Worm (Caenorhabditis elegans) whole organism, young adult: ENCODE measurements around the gene ncs-6.

ENCODE experiments used
- C17E4.6 ChIP-seq: fragments of 200-800 bp; sonication (Bioruptor generic); IDR thresholded peaks from 2 replicates; pipeline ENCODE4 v1.3.6; 2022; ENCODE audit warnings: missing genetic modification reagents, missing genetic modification characterization, missing compliant biosample characterization
- F39B2.1 ChIP-seq: fragments of 200-800 bp; sonication (Bioruptor generic); IDR thresholded peaks from 2 replicates; pipeline ENCODE4 v1.3.6; 2022; ENCODE audit warnings: missing genetic modification reagents, missing genetic modification characterization, missing compliant biosample characterization
- F49E8.2 ChIP-seq: sonication (generic microtip); optimal IDR thresholded peaks from 3 replicates; lab custom pipeline; 2017; ENCODE audit warnings: missing genetic modification characterization, mild to moderate bottlenecking, missing compliant biosample characterization, antibody characterized with exemption, moderate library complexity; ENCODE audit not compliant: insufficient read depth
- aptf-3 ChIP-seq: fragments of 200-800 bp; sonication (Bioruptor generic); IDR thresholded peaks from 2 replicates; pipeline ENCODE4 v1.3.6; 2022; ENCODE audit warnings: missing genetic modification characterization, missing compliant biosample characterization
- athp-1 ChIP-seq: sonication (generic microtip); optimal IDR thresholded peaks from 2 replicates; lab custom pipeline; 2017; ENCODE audit warnings: mild to moderate bottlenecking, missing genetic modification characterization, missing compliant biosample characterization
- attf-3 ChIP-seq: fragments of 200-800 bp; sonication (Bioruptor generic); conservative IDR thresholded peaks from 2 replicates; pipeline ENCODE4 v1.3.6; 2022; ENCODE audit warnings: missing genetic modification reagents, missing genetic modification characterization, missing compliant biosample characterization
- attf-5 ChIP-seq: fragments of 200-800 bp; sonication (Bioruptor generic); optimal IDR thresholded peaks from 2 replicates; lab custom pipeline; 2018; ENCODE audit warnings: mild to moderate bottlenecking, missing genetic modification characterization, missing compliant biosample characterization
- attf-6 ChIP-seq: fragments of 200-800 bp; sonication (Bioruptor generic); IDR thresholded peaks from 2 replicates; pipeline ENCODE4 v1.3.6; 2022; ENCODE audit warnings: missing genetic modification reagents, missing genetic modification characterization, missing compliant biosample characterization
- cebp-1 ChIP-seq, 2 experiments: fragments of 200-800 bp in 1 of 2; sonication (Bioruptor generic) in 1 of 2; sonication (generic microtip) in 1 of 2; IDR thresholded peaks in 1 of 2; optimal IDR thresholded peaks in 1 of 2; 2 replicates each; pipeline versions ENCODE4 v1.3.6 to Lab custom; 2017 to 2022; ENCODE audit warnings: missing compliant biosample characterization in 2 of 2, missing genetic modification characterization in 2 of 2, mild to moderate bottlenecking in 1 of 2, missing genetic modification reagents in 1 of 2, moderate library complexity in 1 of 2
- ceh-91 ChIP-seq: fragments of 200-800 bp; sonication (Bioruptor generic); IDR thresholded peaks from 2 replicates; pipeline ENCODE4 v1.3.6; 2022; ENCODE audit warnings: missing genetic modification reagents, missing genetic modification characterization, missing compliant biosample characterization
- die-1 ChIP-seq: sonication (generic microtip); optimal IDR thresholded peaks from 2 replicates; lab custom pipeline; 2016; ENCODE audit warnings: missing genotype, mild to moderate bottlenecking, missing genetic modification characterization, missing compliant biosample characterization
- efl-1 ChIP-seq: fragments of 150-350 bp; optimal IDR thresholded peaks from 2 replicates; lab custom pipeline; 2014; ENCODE audit warnings: missing biosample characterization, missing genetic modification reagents, missing genetic modification characterization
- egrh-3 ChIP-seq: fragments of 200-800 bp; sonication (Bioruptor generic); IDR thresholded peaks from 2 replicates; pipeline ENCODE4 v1.3.6; 2022; ENCODE audit warnings: missing genetic modification reagents, missing genetic modification characterization, missing compliant biosample characterization
- hlh-26 ChIP-seq: fragments of 200-800 bp; sonication (Bioruptor generic); conservative IDR thresholded peaks from 2 replicates; pipeline ENCODE4 v1.3.6; 2022; ENCODE audit warnings: missing genetic modification reagents, missing genetic modification characterization, missing compliant biosample characterization
- hmg-20 ChIP-seq: fragments of 200-800 bp; sonication (Bioruptor generic); IDR thresholded peaks from 2 replicates; pipeline ENCODE4 v1.3.6; 2022; ENCODE audit warnings: missing genetic modification reagents, missing genetic modification characterization, missing compliant biosample characterization
- let-526 ChIP-seq: fragments of 200-800 bp; sonication (Bioruptor generic); IDR thresholded peaks from 2 replicates; pipeline ENCODE4 v1.3.6; 2022; ENCODE audit warnings: missing genetic modification reagents, missing genetic modification characterization, missing compliant biosample characterization
- lin-26 ChIP-seq: fragments of 200-800 bp; sonication (Bioruptor generic); IDR thresholded peaks from 2 replicates; pipeline ENCODE4 v1.3.6; 2022; ENCODE audit warnings: missing genetic modification reagents, missing genetic modification characterization, missing compliant biosample characterization
- lir-1 ChIP-seq: fragments of 200-800 bp; sonication (Bioruptor generic); conservative IDR thresholded peaks from 2 replicates; pipeline ENCODE4 v1.3.6; 2022; ENCODE audit warnings: missing genetic modification reagents, missing genetic modification characterization, missing compliant biosample characterization
- lsl-1 ChIP-seq: fragments of 200-800 bp; sonication (Bioruptor generic); optimal IDR thresholded peaks from 2 replicates; lab custom pipeline; 2018; ENCODE audit warnings: mild to moderate bottlenecking, missing genetic modification characterization, moderate library complexity, missing compliant biosample characterization
- madf-10 ChIP-seq: sonication (generic microtip); optimal IDR thresholded peaks from 2 replicates; lab custom pipeline; 2016; ENCODE audit warnings: mild to moderate bottlenecking, missing genetic modification characterization, missing compliant biosample characterization
- mcd-1 ChIP-seq: fragments of 200-800 bp; sonication (Bioruptor generic); IDR thresholded peaks from 2 replicates; pipeline ENCODE4 v1.3.6; 2022; ENCODE audit warnings: missing genetic modification reagents, missing genetic modification characterization, missing compliant biosample characterization
- nfya-2 ChIP-seq: fragments of 200-800 bp; sonication (Bioruptor generic); IDR thresholded peaks from 2 replicates; pipeline ENCODE4 v1.3.6; 2022; ENCODE audit warnings: missing genetic modification reagents, missing genetic modification characterization, missing compliant biosample characterization
- nfyb-1 ChIP-seq: fragments of 200-800 bp; sonication (Bioruptor generic); IDR thresholded peaks from 2 replicates; pipeline ENCODE4 v1.3.6; 2022; ENCODE audit warnings: missing genetic modification reagents, missing genetic modification characterization, missing compliant biosample characterization
- nhr-120 ChIP-seq: fragments of 200-800 bp; sonication (Bioruptor generic); IDR thresholded peaks from 2 replicates; pipeline ENCODE4 v1.3.6; 2022; ENCODE audit warnings: missing genetic modification characterization, missing compliant biosample characterization
- nhr-90 ChIP-seq: sonication (generic microtip); optimal IDR thresholded peaks from 2 replicates; lab custom pipeline; 2016; ENCODE audit warnings: missing genotype, mild to moderate bottlenecking, missing genetic modification characterization, missing compliant biosample characterization
- repo-1 ChIP-seq: sonication (generic microtip); optimal IDR thresholded peaks from 2 replicates; lab custom pipeline; 2017; ENCODE audit warnings: mild to moderate bottlenecking, missing genetic modification characterization, missing compliant biosample characterization
- sea-2 ChIP-seq: fragments of 200-800 bp; sonication (Bioruptor generic); IDR thresholded peaks from 2 replicates; pipeline ENCODE4 v1.3.6; 2022; ENCODE audit warnings: missing genetic modification characterization, missing compliant biosample characterization
- snpc-1.1 ChIP-seq: sonication (generic microtip); optimal IDR thresholded peaks from 2 replicates; lab custom pipeline; 2017; ENCODE audit warnings: missing genetic modification characterization, mild to moderate bottlenecking, missing compliant biosample characterization, antibody characterized with exemption, moderate library complexity, missing genotype, missing genetic modification reagents; ENCODE audit not compliant: insufficient read depth
- snpc-1.3 ChIP-seq: sonication (generic microtip); optimal IDR thresholded peaks from 2 replicates; lab custom pipeline; 2017; ENCODE audit warnings: missing genetic modification characterization, mild to moderate bottlenecking, missing compliant biosample characterization, antibody characterized with exemption, moderate library complexity, missing genotype, missing genetic modification reagents; ENCODE audit not compliant: insufficient read depth
- tbx-9 ChIP-seq: sonication (generic microtip); optimal IDR thresholded peaks from 2 replicates; lab custom pipeline; 2016; ENCODE audit warnings: borderline replicate concordance, missing genetic modification characterization, inconsistent platforms, missing compliant biosample characterization
- unc-130 ChIP-seq: sonication (generic microtip); optimal IDR thresholded peaks from 2 replicates; lab custom pipeline; 2016; ENCODE audit warnings: missing genetic modification reagents, missing genetic modification characterization, missing compliant biosample characterization
- zfh-2 ChIP-seq: fragments of 200-800 bp; sonication (Bioruptor generic); conservative IDR thresholded peaks from 2 replicates; pipeline ENCODE4 v1.3.6; 2022; ENCODE audit warnings: missing genetic modification reagents, missing genetic modification characterization, missing compliant biosample characterization
- ztf-25 ChIP-seq: fragments of 200-800 bp; sonication (Bioruptor generic); IDR thresholded peaks from 2 replicates; pipeline ENCODE4 v1.3.6; 2022; ENCODE audit warnings: missing genetic modification reagents, missing genetic modification characterization, missing compliant biosample characterization

ncs-6 gene

ce11 chrII:3502520-3503323 is 25.6 kb downstream of the ncs-6 start, which contains the start of the genes col-71 and Y49F6B.2 (continued):
- no peak for TF ChIP-seq snpc-1.1 (tag; lab: Kevin White, UChicago)
- peak; percentile 58 for TF ChIP-seq athp-1 (tag; lab: Kevin White, UChicago)
- peak; percentile 69 for TF ChIP-seq attf-3
- no peak for TF ChIP-seq hlh-26
- no peak for TF ChIP-seq die-1 (tag; lab: Kevin White, UChicago)
- TF ChIP-seq ceh-91 (GFP tag; lab: Robert Waterston, UW) = peak; percentile 55
- TF ChIP-seq F49E8.2 = no peak
- TF ChIP-seq attf-5 = peak; percentile 58
- no peak for TF ChIP-seq nhr-120
- peak; percentile 46 for TF ChIP-seq lsl-1
- 0 out of 2 replicates have a peak, but pooled peaks have one; percentile 7 for TF ChIP-seq hmg-20 (GFP tag; lab: Robert Waterston, UW)
- TF ChIP-seq tbx-9 (tag; lab: Kevin White, UChicago) = no peak
- 0 out of 2 replicates have a peak, but pooled peaks have one; percentile 70 for TF ChIP-seq ztf-25 (GFP tag; lab: Robert Waterston, UW)
- no peak for TF ChIP-seq aptf-3 (GFP tag; lab: Robert Waterston, UW)
- TF ChIP-seq cebp-1 (GFP tag; IDR thresholded peaks at IDR 0.05; lab: Robert Waterston, UW) = no peak
- TF ChIP-seq cebp-1 (tag; optimal IDR thresholded peaks at IDR 0.05; lab: Kevin White, UChicago) = peak; percentile 53
- 0 out of 2 replicates have a peak, but pooled peaks have one; percentile 8 for TF ChIP-seq let-526
- peak; percentile 98 for TF ChIP-seq mcd-1 (GFP tag; lab: Robert Waterston, UW)
- no peak for TF ChIP-seq nfya-2 (GFP tag; lab: Robert Waterston, UW)
- TF ChIP-seq unc-130 (GFP tag; lab: Kevin White, UChicago) = peak; percentile 20
- TF ChIP-seq snpc-1.3 (tag; lab: Kevin White, UChicago) = no peak
- TF ChIP-seq egrh-3 (GFP tag; lab: Robert Waterston, UW) = 0 out of 2 replicates have a peak, but pooled peaks have one; percentile 30
- TF ChIP-seq F39B2.1 = no peak
- no peak for TF ChIP-seq zfh-2 (GFP tag; lab: Robert Waterston, UW)
- peak; percentile 42 for TF ChIP-seq madf-10 (tag; lab: Kevin White, UChicago)
- TF ChIP-seq lir-1 (GFP tag; lab: Robert Waterston, UW) = peak; percentile 68; the same call in 1 of the 2 replicates
- peak; percentile 27 for TF ChIP-seq efl-1 (GFP tag; lab: Kevin White, UChicago)

- TF ChIP-seq nhr-90 = no peak
- 0 out of 2 replicates have a peak, but pooled peaks have one; percentile 9 for TF ChIP-seq attf-6 (GFP tag; lab: Robert Waterston, UW)
- no peak for TF ChIP-seq snpc-1.3 (tag; lab: Kevin White, UChicago)
- TF ChIP-seq C17E4.6 (GFP tag; lab: Robert Waterston, UW) = no peak
- no peak for TF ChIP-seq sea-2 (GFP tag; lab: Robert Waterston, UW)
Measured at ce11 chrII:3502011-3502410, 26.3 kb downstream of the ncs-6 start.

- peak; percentile 58; the same call in 1 of the 2 replicates for TF ChIP-seq lin-26
- TF ChIP-seq zfh-2 (GFP tag; lab: Robert Waterston, UW) = peak; percentile 88
- 0 out of 2 replicates have a peak, but pooled peaks have one; percentile 26 for TF ChIP-seq nfyb-1 (GFP tag; lab: Robert Waterston, UW)
- TF ChIP-seq repo-1 (tag; lab: Kevin White, UChicago) = no peak
- peak; percentile 88 for TF ChIP-seq egrh-3 (GFP tag; lab: Robert Waterston, UW)
- 0 out of 2 replicates have a peak, but pooled peaks have one; percentile 14 for TF ChIP-seq mcd-1 (GFP tag; lab: Robert Waterston, UW)
Measured at ce11 chrII:3500373-3500772, 27.9 kb downstream of the ncs-6 start.
